Worm (Caenorhabditis elegans) whole organism, young adult: ENCODE measurements around the gene mdf-2.

Source experiments
- F10E7.11 ChIP-seq: sonication (generic microtip); optimal IDR thresholded peaks from 2 replicates; lab custom pipeline; 2017; ENCODE audit warnings: mild to moderate bottlenecking, missing genetic modification characterization, moderate library complexity, missing compliant biosample characterization
- F23B12.7 ChIP-seq: sonication (generic microtip); optimal IDR thresholded peaks from 2 replicates; lab custom pipeline; 2017; ENCODE audit warnings: missing genetic modification characterization, mild to moderate bottlenecking, missing compliant biosample characterization, antibody characterized with exemption, moderate library complexity; ENCODE audit not compliant: insufficient read depth
- F33H1.4 ChIP-seq: fragments of 200-800 bp; sonication (Bioruptor generic); IDR thresholded peaks from 2 replicates; pipeline ENCODE4 v1.3.6; 2022; ENCODE audit warnings: missing genetic modification reagents, missing genetic modification characterization, missing compliant biosample characterization
- F57A8.1 ChIP-seq: fragments of 200-800 bp; sonication (Bioruptor generic); optimal IDR thresholded peaks from 2 replicates; lab custom pipeline; 2018; ENCODE audit warnings: mild to moderate bottlenecking, missing genetic modification characterization, moderate library complexity, missing compliant biosample characterization
- T07F8.4 ChIP-seq: sonication (generic microtip); optimal IDR thresholded peaks from 2 replicates; lab custom pipeline; 2016; ENCODE audit warnings: mild to moderate bottlenecking, missing genetic modification characterization, moderate library complexity, missing compliant biosample characterization
- Y53G8AR.9 ChIP-seq: fragments of 200-800 bp; sonication (Bioruptor generic); conservative IDR thresholded peaks from 2 replicates; pipeline ENCODE4 v1.3.6; 2022; ENCODE audit warnings: missing genetic modification reagents, missing genetic modification characterization, missing compliant biosample characterization
- akir-1 ChIP-seq: fragments of 200-800 bp; sonication (Bioruptor generic); optimal IDR thresholded peaks from 2 replicates; lab custom pipeline; 2018; ENCODE audit warnings: mild to moderate bottlenecking, missing genetic modification characterization, moderate library complexity, missing compliant biosample characterization
- ama-1 ChIP-seq, 3 experiments: fragments of 150-350 bp in 1 of 3; sonication (generic microtip) in 2 of 3; optimal IDR thresholded peaks; 2 replicates each; lab custom pipeline; 2014 to 2018; ENCODE audit warnings: missing biosample characterization in 2 of 3, missing genetic modification characterization in 2 of 3, missing genetic modification reagents in 2 of 3
- aptf-2 ChIP-seq: fragments of 200-800 bp; sonication (Bioruptor generic); conservative IDR thresholded peaks from 2 replicates; pipeline ENCODE4 v1.3.6; 2022; ENCODE audit warnings: missing genetic modification reagents, missing genetic modification characterization, missing compliant biosample characterization
- attf-3 ChIP-seq: fragments of 200-800 bp; sonication (Bioruptor generic); conservative IDR thresholded peaks from 2 replicates; pipeline ENCODE4 v1.3.6; 2022; ENCODE audit warnings: missing genetic modification reagents, missing genetic modification characterization, missing compliant biosample characterization
- bed-2 ChIP-seq: fragments of 200-800 bp; sonication (Bioruptor generic); IDR thresholded peaks from 2 replicates; pipeline ENCODE4 v1.3.6; 2022; ENCODE audit warnings: missing genetic modification reagents, missing genetic modification characterization, missing compliant biosample characterization
- ccch-3 ChIP-seq: fragments of 200-800 bp; sonication (Bioruptor generic); optimal IDR thresholded peaks from 2 replicates; lab custom pipeline; 2018; ENCODE audit warnings: mild to moderate bottlenecking, missing genetic modification characterization, missing compliant biosample characterization
- ceh-58 ChIP-seq: fragments of 200-800 bp; sonication (Bioruptor generic); IDR thresholded peaks from 2 replicates; pipeline ENCODE4 v1.3.6; 2022; ENCODE audit warnings: missing genetic modification characterization, missing compliant biosample characterization
- ets-4 ChIP-seq: fragments of 200-800 bp; sonication (Bioruptor generic); optimal IDR thresholded peaks from 2 replicates; lab custom pipeline; 2018; ENCODE audit warnings: mild to moderate bottlenecking, missing genetic modification characterization, missing compliant biosample characterization
- fkh-3 ChIP-seq: sonication (generic microtip); optimal IDR thresholded peaks from 2 replicates; lab custom pipeline; 2016; ENCODE audit warnings: mild to moderate bottlenecking, missing genetic modification characterization, missing compliant biosample characterization
- hlh-26 ChIP-seq: fragments of 200-800 bp; sonication (Bioruptor generic); conservative IDR thresholded peaks from 2 replicates; pipeline ENCODE4 v1.3.6; 2022; ENCODE audit warnings: missing genetic modification reagents, missing genetic modification characterization, missing compliant biosample characterization
- hmg-20 ChIP-seq: fragments of 200-800 bp; sonication (Bioruptor generic); IDR thresholded peaks from 2 replicates; pipeline ENCODE4 v1.3.6; 2022; ENCODE audit warnings: missing genetic modification reagents, missing genetic modification characterization, missing compliant biosample characterization
- hrde-1 ChIP-seq: sonication (generic microtip); optimal IDR thresholded peaks from 2 replicates; lab custom pipeline; 2016; ENCODE audit warnings: missing genetic modification characterization, mild to moderate bottlenecking, missing compliant biosample characterization, moderate library complexity, missing genotype, missing genetic modification reagents, borderline replicate concordance
- lag-1 ChIP-seq: fragments of 200-800 bp; sonication (Bioruptor generic); IDR thresholded peaks from 2 replicates; pipeline ENCODE4 v1.3.6; 2022; ENCODE audit warnings: missing genetic modification reagents, missing genetic modification characterization, missing compliant biosample characterization
- let-526 ChIP-seq: fragments of 200-800 bp; sonication (Bioruptor generic); IDR thresholded peaks from 2 replicates; pipeline ENCODE4 v1.3.6; 2022; ENCODE audit warnings: missing genetic modification reagents, missing genetic modification characterization, missing compliant biosample characterization
- let-607 ChIP-seq, 2 experiments: fragments of 200-800 bp in 1 of 2; sonication (Bioruptor generic) in 1 of 2; sonication (generic microtip) in 1 of 2; optimal IDR thresholded peaks; 2 replicates each; lab custom pipeline; 2016 to 2018; ENCODE audit warnings: mild to moderate bottlenecking in 2 of 2, missing compliant biosample characterization in 2 of 2, missing genetic modification characterization in 2 of 2, moderate library complexity in 2 of 2, missing genotype in 1 of 2
- lin-35 ChIP-seq, 3 experiments: fragments of 150-350 bp in 2 of 3; sonication (generic microtip) in 1 of 3; optimal IDR thresholded peaks; 2 replicates each; lab custom pipeline; 2014 to 2018; ENCODE audit warnings: missing biosample characterization in 3 of 3, missing genetic modification characterization in 3 of 3, missing genetic modification reagents in 3 of 3
- lsl-1 ChIP-seq: fragments of 200-800 bp; sonication (Bioruptor generic); optimal IDR thresholded peaks from 2 replicates; lab custom pipeline; 2018; ENCODE audit warnings: mild to moderate bottlenecking, missing genetic modification characterization, moderate library complexity, missing compliant biosample characterization
- madf-3 ChIP-seq: fragments of 200-800 bp; sonication (Bioruptor generic); IDR thresholded peaks from 2 replicates; pipeline ENCODE4 v1.3.6; 2022; ENCODE audit warnings: missing genetic modification reagents, missing genetic modification characterization, missing compliant biosample characterization
- madf-6 ChIP-seq: fragments of 200-800 bp; sonication (Bioruptor generic); IDR thresholded peaks from 2 replicates; pipeline ENCODE4 v1.3.6; 2022; ENCODE audit warnings: missing genetic modification reagents, missing genetic modification characterization, missing compliant biosample characterization
- madf-8 ChIP-seq: fragments of 200-800 bp; sonication (Bioruptor generic); conservative IDR thresholded peaks from 2 replicates; pipeline ENCODE4 v1.3.6; 2022; ENCODE audit warnings: missing genetic modification reagents, missing genetic modification characterization, missing compliant biosample characterization
- mcd-1 ChIP-seq: fragments of 200-800 bp; sonication (Bioruptor generic); IDR thresholded peaks from 2 replicates; pipeline ENCODE4 v1.3.6; 2022; ENCODE audit warnings: missing genetic modification reagents, missing genetic modification characterization, missing compliant biosample characterization
- mel-28 ChIP-seq: sonication (generic microtip); optimal IDR thresholded peaks from 2 replicates; lab custom pipeline; 2016; ENCODE audit warnings: borderline replicate concordance, mild to moderate bottlenecking, missing genetic modification characterization, missing compliant biosample characterization
- nfya-2 ChIP-seq: fragments of 200-800 bp; sonication (Bioruptor generic); IDR thresholded peaks from 2 replicates; pipeline ENCODE4 v1.3.6; 2022; ENCODE audit warnings: missing genetic modification reagents, missing genetic modification characterization, missing compliant biosample characterization
- nfyb-1 ChIP-seq: fragments of 200-800 bp; sonication (Bioruptor generic); IDR thresholded peaks from 2 replicates; pipeline ENCODE4 v1.3.6; 2022; ENCODE audit warnings: missing genetic modification reagents, missing genetic modification characterization, missing compliant biosample characterization
- nhr-27 ChIP-seq: fragments of 200-800 bp; sonication (Bioruptor generic); optimal IDR thresholded peaks from 2 replicates; lab custom pipeline; 2018; ENCODE audit warnings: mild to moderate bottlenecking, missing genetic modification characterization, moderate library complexity, missing compliant biosample characterization
- rec-8 ChIP-seq, 2 experiments: sonication (generic microtip); optimal IDR thresholded peaks; 2 replicates each; lab custom pipeline; 2016; ENCODE audit warnings: mild to moderate bottlenecking in 2 of 2, missing genetic modification characterization in 2 of 2, missing genetic modification reagents in 2 of 2, missing genotype in 2 of 2, missing biosample characterization in 1 of 2, missing compliant biosample characterization in 1 of 2, moderate library complexity in 1 of 2
- rpc-1 ChIP-seq, 2 experiments: fragments of 150-350 bp in 1 of 2; sonication (generic microtip) in 1 of 2; optimal IDR thresholded peaks; 2 replicates each; lab custom pipeline; 2014 to 2018; ENCODE audit warnings: missing biosample characterization in 1 of 2, missing genetic modification characterization in 1 of 2, missing genetic modification reagents in 1 of 2, missing genotype in 1 of 2
- snpc-1.3 ChIP-seq: sonication (generic microtip); optimal IDR thresholded peaks from 2 replicates; lab custom pipeline; 2017; ENCODE audit warnings: missing genetic modification characterization, mild to moderate bottlenecking, missing compliant biosample characterization, antibody characterized with exemption, moderate library complexity, missing genotype, missing genetic modification reagents; ENCODE audit not compliant: insufficient read depth
- snpc-3.4 ChIP-seq: sonication (generic microtip); optimal IDR thresholded peaks from 2 replicates; lab custom pipeline; 2017; ENCODE audit warnings: missing genetic modification characterization, mild to moderate bottlenecking, missing compliant biosample characterization, antibody characterized with exemption, moderate library complexity, missing genotype, missing genetic modification reagents
- snpc-4 ChIP-seq, 5 experiments: fragments of 150-350 bp in 1 of 5; sonication (generic microtip) in 4 of 5; optimal IDR thresholded peaks; 2 replicates each; lab custom pipeline; 2014 to 2018; ENCODE audit warnings: missing genetic modification characterization in 5 of 5, missing biosample characterization in 3 of 5, antibody characterized with exemption in 2 of 5, mild to moderate bottlenecking in 2 of 5, missing compliant biosample characterization in 2 of 5, missing genotype in 2 of 5, moderate library complexity in 2 of 5, missing genetic modification reagents in 1 of 5
- somi-1 ChIP-seq: fragments of 200-800 bp; sonication (Bioruptor generic); optimal IDR thresholded peaks from 2 replicates; lab custom pipeline; 2018; ENCODE audit warnings: mild to moderate bottlenecking, missing genetic modification characterization, missing compliant biosample characterization
- sptf-2 ChIP-seq: fragments of 200-800 bp; sonication (Bioruptor generic); optimal IDR thresholded peaks from 2 replicates; lab custom pipeline; 2018; ENCODE audit warnings: mild to moderate bottlenecking, missing genetic modification characterization, missing compliant biosample characterization
- tbp1 ChIP-seq: fragments of 200-800 bp; sonication (Bioruptor generic); optimal IDR thresholded peaks from 2 replicates; lab custom pipeline; 2018; ENCODE audit warnings: mild to moderate bottlenecking, missing genetic modification characterization, missing compliant biosample characterization
- tbx-9 ChIP-seq: sonication (generic microtip); optimal IDR thresholded peaks from 2 replicates; lab custom pipeline; 2016; ENCODE audit warnings: borderline replicate concordance, missing genetic modification characterization, inconsistent platforms, missing compliant biosample characterization
- unc-130 ChIP-seq: sonication (generic microtip); optimal IDR thresholded peaks from 2 replicates; lab custom pipeline; 2016; ENCODE audit warnings: missing genetic modification reagents, missing genetic modification characterization, missing compliant biosample characterization
- ztf-22 ChIP-seq: fragments of 200-800 bp; sonication (Bioruptor generic); optimal IDR thresholded peaks from 2 replicates; lab custom pipeline; 2018; ENCODE audit warnings: mild to moderate bottlenecking, missing genetic modification characterization, moderate library complexity, missing compliant biosample characterization
- ztf-6 ChIP-seq: fragments of 200-800 bp; sonication (Bioruptor generic); IDR thresholded peaks from 2 replicates; pipeline ENCODE4 v1.3.6; 2022; ENCODE audit warnings: missing genetic modification reagents, missing genetic modification characterization, missing compliant biosample characterization

mdf-2 gene

DNA sequence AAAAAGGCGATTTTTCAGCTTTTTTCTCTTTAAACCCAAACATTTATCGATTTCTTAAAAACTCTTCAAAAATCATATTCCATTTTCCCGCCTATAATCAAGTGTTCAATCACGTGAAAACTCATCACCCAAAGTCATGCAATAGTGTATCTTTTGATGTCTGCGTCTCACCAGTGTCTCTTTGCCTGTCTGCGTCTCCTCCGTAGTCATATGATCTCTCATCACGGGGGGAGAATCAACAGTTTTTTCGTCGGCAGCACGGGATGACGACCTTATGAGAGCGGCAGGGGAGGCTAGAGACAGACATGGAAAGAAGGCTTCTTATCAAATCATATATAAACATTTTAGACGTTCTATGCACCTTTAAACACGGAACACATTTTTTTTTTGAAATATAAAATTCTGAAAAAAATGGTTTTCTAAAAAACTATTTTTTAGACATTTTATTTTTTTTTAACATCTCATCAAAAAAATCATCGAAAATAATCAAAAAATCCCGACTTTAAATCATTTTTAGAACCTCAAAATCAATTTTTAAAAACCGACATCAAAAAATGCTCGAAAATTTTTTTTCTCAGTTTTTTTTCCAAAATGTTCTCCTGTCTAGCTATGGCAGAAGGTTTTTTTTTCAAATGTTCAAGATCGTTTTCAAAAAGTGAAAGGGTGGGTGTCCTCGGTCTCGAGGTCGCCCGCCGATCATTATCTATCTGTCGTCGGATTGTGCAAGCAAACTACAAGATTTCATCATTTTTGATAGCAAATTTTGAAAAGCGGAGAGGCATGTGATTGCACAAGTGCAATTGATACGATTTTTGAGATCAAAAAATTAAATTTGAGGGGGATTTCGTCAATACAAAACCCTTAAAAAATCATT, 38.7 kb downstream of the mdf-2 start (continued):
- TF ChIP-seq rpc-1 (optimal IDR thresholded peaks at IDR 0.05; lab: Kevin White, UChicago) (no peak), rpc-1 (tag; optimal IDR thresholded peaks at IDR 0.05; lab: Kevin White, UChicago) (no peak), lag-1 (GFP tag; lab: Robert Waterston, UW) (no peak), snpc-1.3 (tag; lab: Kevin White, UChicago) (no peak), F23B12.7 (tag; lab: Kevin White, UChicago) (peak; percentile 53), hlh-26 (GFP tag; lab: Robert Waterston, UW) (no peak), hrde-1 (tag; lab: Kevin White, UChicago) (no peak), madf-3 (GFP tag; lab: Robert Waterston, UW) (peak; percentile 93), akir-1 (peak; percentile 90), ets-4 (peak; percentile 90), tbx-9 (no peak), mcd-1 (GFP tag; lab: Robert Waterston, UW) (peak; percentile 91), ccch-3 (no peak), F57A8.1 (GFP tag; lab: Kevin White, UChicago) (no peak), let-607 (tag; optimal IDR thresholded peaks at IDR 0.05; lab: Kevin White, UChicago) (peak; percentile 78 to 93), nfya-2 (GFP tag; lab: Robert Waterston, UW) (no peak), snpc-4 (GFP tag; optimal IDR thresholded peaks at IDR 0.05; lab: Kevin White, UChicago) (no peak), snpc-4 (tag; optimal IDR thresholded peaks at IDR 0.05; lab: Kevin White, UChicago) (peak; percentile 59 to 88 (median 81)), bed-2 (GFP tag; lab: Robert Waterston, UW) (no peak), attf-3 (GFP tag; lab: Robert Waterston, UW) (peak; percentile 63), somi-1 (GFP tag; lab: Kevin White, UChicago) (peak; percentile 99), mel-28 (tag; lab: Kevin White, UChicago) (peak; percentile 77), sptf-2 (no peak), nhr-27 (tag; lab: Kevin White, UChicago) (no peak), F10E7.11 (tag; lab: Kevin White, UChicago) (peak; percentile 91), fkh-3 (no peak), ama-1 (optimal IDR thresholded peaks at IDR 0.05; lab: Kevin White, UChicago) (peak; percentile 40), ama-1 (GFP tag; optimal IDR thresholded peaks at IDR 0.05; lab: Kevin White, UChicago) (no peak), madf-8 (GFP tag; lab: Robert Waterston, UW) (no peak), ztf-22 (GFP tag; lab: Kevin White, UChicago) (peak; percentile 92), nfyb-1 (GFP tag; lab: Robert Waterston, UW) (peak; percentile 97), ceh-58 (no peak), tbp1 (GFP tag; lab: Kevin White, UChicago) (peak; percentile 76), snpc-3.4 (tag; lab: Kevin White, UChicago) (no peak)
- TF ChIP-seq, all 124 proteins: peak for 90

DNA sequence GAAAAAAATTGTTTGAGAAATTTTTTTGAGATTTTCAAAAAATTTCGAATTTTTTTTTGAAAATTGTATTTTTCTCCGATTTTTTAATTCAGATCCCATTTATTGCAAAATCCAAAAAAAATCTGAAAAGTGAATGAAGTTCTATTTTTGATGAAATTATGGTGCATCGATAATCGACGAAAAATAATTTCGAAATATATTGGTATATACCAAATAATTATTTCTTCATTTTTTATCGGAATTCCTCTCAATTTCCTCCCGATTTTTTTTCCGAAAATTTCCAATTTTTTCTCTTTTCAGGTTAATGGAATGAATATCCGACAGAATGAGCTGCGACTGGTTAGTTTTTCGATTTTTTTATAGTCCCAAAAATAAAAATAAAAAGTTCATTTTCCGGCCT, 40.1 kb downstream of the mdf-2 start, which contains the start of gene epg-9:
Gene epg-9, plus strand, starts transcription at position 301 of the 400 bp plus-strand sequence.
- TF ChIP-seq lsl-1 (GFP tag; lab: Kevin White, UChicago) (no peak), ztf-6 (GFP tag; lab: Robert Waterston, UW) (no peak), F33H1.4 (GFP tag; lab: Robert Waterston, UW) (no peak), hmg-20 (GFP tag; lab: Robert Waterston, UW) (no peak), unc-130 (GFP tag; lab: Kevin White, UChicago) (no peak), T07F8.4 (no peak), lin-35 (GFP tag; optimal IDR thresholded peaks at IDR 0.05; lab: Kevin White, UChicago) (no peak), Y53G8AR.9 (GFP tag; lab: Robert Waterston, UW) (no peak), aptf-2 (no peak), rec-8 (tag; optimal IDR thresholded peaks at IDR 0.05; lab: Kevin White, UChicago) (no peak), let-526 (no peak), madf-6 (GFP tag; lab: Robert Waterston, UW) (no peak)
- TF ChIP-seq, all 124 proteins: peak for 0
